Worm (Caenorhabditis elegans): Measurements from ENCODE around the gene dod-23.

ce11 chrII:8440097-8440496, 41.1 kb upstream of the dod-23 start:
- TF ChIP-seq F52B5.7 (tag; optimal IDR thresholded peaks at IDR 0.05): no peak
- TF ChIP-seq sptf-2 (GFP tag; optimal IDR thresholded peaks at IDR 0.05): no peak
- TF ChIP-seq Y67H2A.10 (GFP tag; conservative IDR thresholded peaks at IDR 0.05): no peak
- no peak for TF ChIP-seq sea-2 (GFP tag; IDR thresholded peaks at IDR 0.05)
